Worm (Caenorhabditis elegans) whole organism, early embryonic: ENCODE measurements around the gene C17B7.8.

Source experiments
- F13C5.2 ChIP-seq: sonication (generic microtip); optimal IDR thresholded peaks from 2 replicates; lab custom pipeline; 2017; ENCODE audit warnings: mild to moderate bottlenecking, missing genetic modification characterization, inconsistent platforms, missing compliant biosample characterization
- aly-1 ChIP-seq: sonication (generic microtip); optimal IDR thresholded peaks from 2 replicates; lab custom pipeline; 2016; ENCODE audit warnings: missing genetic modification characterization, missing compliant biosample characterization
- ama-1 ChIP-seq: fragments of 150-350 bp; optimal IDR thresholded peaks from 2 replicates; lab custom pipeline; 2014
- hnd-1 ChIP-seq: sonication (generic microtip); optimal IDR thresholded peaks from 2 replicates; lab custom pipeline; 2016; ENCODE audit warnings: missing genetic modification characterization, missing compliant biosample characterization
- pes-1 ChIP-seq: fragments of 200-800 bp; sonication (Bioruptor generic); IDR thresholded peaks from 2 replicates; pipeline ENCODE4 v1.3.6; 2022; ENCODE audit warnings: missing genetic modification reagents, missing genetic modification characterization, missing compliant biosample characterization
- scrt-1 ChIP-seq: fragments of 200-800 bp; sonication (Bioruptor generic); IDR thresholded peaks from 2 replicates; pipeline ENCODE4 v1.3.6; 2022; ENCODE audit warnings: missing genetic modification characterization, missing compliant biosample characterization
- tbx-11 ChIP-seq: fragments of 200-800 bp; sonication (Bioruptor generic); IDR thresholded peaks from 2 replicates; pipeline ENCODE4 v1.3.6; 2022; ENCODE audit warnings: missing genetic modification characterization, missing compliant biosample characterization

- TF ChIP-seq hnd-1 (tag; lab: Kevin White, UChicago), result no peak
- TF ChIP-seq scrt-1, result no peak
- no peak for TF ChIP-seq ama-1 (lab: Kevin White, UChicago)
- no peak for TF ChIP-seq aly-1
- TF ChIP-seq F13C5.2 (tag; lab: Kevin White, UChicago), result no peak
- TF ChIP-seq pes-1 (GFP tag; lab: Robert Waterston, UW), result no peak
- no peak for TF ChIP-seq tbx-11 (GFP tag; lab: Robert Waterston, UW)
Observed at ce11 chrV:3347486-3347885, 23.4 kb upstream of the C17B7.8 start.
